Worm (Caenorhabditis elegans) whole organism, L1 larva: ENCODE measurements around the gene F47B7.3.

ENCODE experiments used
- C04F5.9 ChIP-seq: sonication (generic microtip); optimal IDR thresholded peaks from 2 replicates; lab custom pipeline; 2016; ENCODE audit warnings: missing genetic modification characterization, missing compliant biosample characterization
- F16B12.6 ChIP-seq: fragments of 150-350 bp; optimal IDR thresholded peaks from 2 replicates; lab custom pipeline; 2014; ENCODE audit warnings: missing biosample characterization, missing genetic modification characterization
- alr-1 ChIP-seq: fragments of 200-800 bp; sonication (Bioruptor generic); optimal IDR thresholded peaks from 2 replicates; lab custom pipeline; 2018; ENCODE audit warnings: borderline replicate concordance, mild to moderate bottlenecking, missing genetic modification characterization, missing compliant biosample characterization
- efl-1 ChIP-seq, 4 experiments: fragments of 150-350 bp; optimal IDR thresholded peaks in 3 of 4; peaks in 1 of 4; 1 replicate in 1 of 4; 2 replicates in 3 of 4; lab custom pipeline; 2014; ENCODE audit warnings: missing biosample characterization in 2 of 4, missing genetic modification characterization in 2 of 4, missing genetic modification reagents in 2 of 4
- efl-3 ChIP-seq: fragments of 200-800 bp; sonication (Bioruptor generic); optimal IDR thresholded peaks from 2 replicates; lab custom pipeline; 2018; ENCODE audit warnings: mild to moderate bottlenecking, missing genetic modification characterization, missing compliant biosample characterization
- fos-1 ChIP-seq: fragments of 150-350 bp; optimal IDR thresholded peaks from 2 replicates; lab custom pipeline; 2014; ENCODE audit warnings: missing biosample characterization, missing genetic modification characterization
- hlh-4 ChIP-seq: sonication (generic microtip); optimal IDR thresholded peaks from 2 replicates; lab custom pipeline; 2016; ENCODE audit warnings: mild to moderate bottlenecking, missing genetic modification characterization, missing compliant biosample characterization
- hpl-2 ChIP-seq: fragments of 150-350 bp; optimal IDR thresholded peaks from 2 replicates; lab custom pipeline; 2014; ENCODE audit warnings: missing biosample characterization, missing genetic modification reagents, missing genetic modification characterization
- lin-14 ChIP-seq: fragments of 200-800 bp; sonication (Bioruptor generic); optimal IDR thresholded peaks from 2 replicates; lab custom pipeline; 2018; ENCODE audit warnings: mild to moderate bottlenecking, missing genetic modification characterization, moderate library complexity, missing compliant biosample characterization
- lin-35 ChIP-seq, 2 experiments: fragments of 150-350 bp; optimal IDR thresholded peaks; 2 replicates each; lab custom pipeline; 2014; ENCODE audit warnings: missing biosample characterization in 2 of 2, missing genetic modification characterization in 2 of 2, missing genetic modification reagents in 2 of 2
- nhr-12 ChIP-seq: sonication (generic microtip); optimal IDR thresholded peaks from 2 replicates; lab custom pipeline; 2017; ENCODE audit warnings: missing biosample characterization, missing genetic modification characterization
- nhr-19 ChIP-seq: fragments of 200-800 bp; sonication (Bioruptor generic); conservative IDR thresholded peaks from 2 replicates; pipeline ENCODE4 v1.3.6; 2022; ENCODE audit warnings: missing genetic modification characterization, missing compliant biosample characterization
- nhr-71 ChIP-seq: sonication (generic microtip); optimal IDR thresholded peaks from 2 replicates; lab custom pipeline; 2016; ENCODE audit warnings: mild to moderate bottlenecking, missing genetic modification characterization, moderate library complexity, missing compliant biosample characterization
- nhr-90 ChIP-seq: sonication (generic microtip); optimal IDR thresholded peaks from 2 replicates; lab custom pipeline; 2016; ENCODE audit warnings: mild to moderate bottlenecking, missing genetic modification characterization, missing compliant biosample characterization; ENCODE audit not compliant: poor library complexity
- snpc-4 ChIP-seq: fragments of 150-350 bp; optimal IDR thresholded peaks from 2 replicates; lab custom pipeline; 2014; ENCODE audit warnings: missing biosample characterization, missing genetic modification characterization
- sox-4 ChIP-seq: sonication (generic microtip); optimal IDR thresholded peaks from 2 replicates; lab custom pipeline; 2016; ENCODE audit warnings: missing genetic modification characterization, missing compliant biosample characterization
- tbx-2 ChIP-seq: sonication (generic microtip); optimal IDR thresholded peaks from 2 replicates; lab custom pipeline; 2016; ENCODE audit warnings: missing genetic modification characterization, missing compliant biosample characterization
- zag-1 ChIP-seq: fragments of 150-350 bp; optimal IDR thresholded peaks from 2 replicates; lab custom pipeline; 2014; ENCODE audit warnings: missing biosample characterization, missing genetic modification characterization

The F47B7.3 gene

ce11 chrX:3715835-3716234 lies 48.4 kb downstream of the F47B7.3 start:
- TF ChIP-seq efl-3 (GFP tag; lab: Kevin White, UChicago) (no peak), hlh-4 (no peak), nhr-12 (tag; lab: Kevin White, UChicago) (no peak), hpl-2 (GFP tag; lab: Kevin White, UChicago) (no peak), zag-1 (tag; lab: Kevin White, UChicago) (no peak), tbx-2 (tag; lab: Kevin White, UChicago) (no peak), lin-14 (GFP tag; lab: Kevin White, UChicago) (no peak), snpc-4 (tag; lab: Kevin White, UChicago) (no peak), F16B12.6 (tag; lab: Kevin White, UChicago) (no peak), efl-1 (optimal IDR thresholded peaks at IDR 0.05; lab: Kevin White, UChicago) (no peak), efl-1 (GFP tag; optimal IDR thresholded peaks at IDR 0.05 in 1 of 2; lab: Kevin White, UChicago) (no peak)

ce11 chrX:3714797-3715196 lies 49.4 kb downstream of the F47B7.3 start, which contains the start of gene C01C4.2:
C01C4.2 (plus strand) TSS chrX:3715097.
- TF ChIP-seq fos-1 (tag; lab: Kevin White, UChicago) (no peak), lin-14 (GFP tag; lab: Kevin White, UChicago) (no peak), lin-35 (GFP tag; optimal IDR thresholded peaks at IDR 0.05; lab: Kevin White, UChicago) (no peak), C04F5.9 (tag; lab: Kevin White, UChicago) (no peak), nhr-19 (no peak), nhr-90 (tag; lab: Kevin White, UChicago) (no peak), sox-4 (tag; lab: Kevin White, UChicago) (no peak), nhr-71 (no peak), alr-1 (tag; lab: Kevin White, UChicago) (no peak)
